Fruit fly (Drosophila melanogaster): ENCODE data around the gene Oatp30B.
A peak's percentile ranks its signal among the peaks of the same experiment; 100 is the strongest.

The Oatp30B gene

DNA sequence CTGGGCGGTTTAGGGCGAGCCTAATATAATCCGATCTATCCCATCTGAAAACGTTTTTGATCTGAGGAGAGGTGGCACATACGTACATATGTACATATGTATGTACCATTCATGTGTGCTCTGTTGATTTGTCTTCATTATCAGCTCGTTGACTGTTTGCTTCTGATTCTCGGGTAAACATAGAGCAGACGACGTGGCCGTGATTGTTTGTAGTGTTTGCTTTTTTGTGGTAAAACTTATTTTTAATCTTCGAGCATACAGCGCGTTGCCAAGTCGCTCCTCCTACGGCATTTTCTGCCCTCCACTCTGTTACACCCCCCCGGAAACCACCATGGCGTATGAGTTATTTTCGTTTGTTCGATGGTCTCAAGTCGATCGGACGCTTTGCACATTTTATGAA is 4.7 kb downstream of the Oatp30B start:
- TF ChIP-seq psq (optimal IDR thresholded peaks at IDR 0.05), result no peak
- no peak for TF ChIP-seq EcR (GFP tag; optimal IDR thresholded peaks at IDR 0.05)
- TF ChIP-seq usp (GFP tag; optimal IDR thresholded peaks at IDR 0.05), result no peak
- TF ChIP-seq CG8478 (optimal IDR thresholded peaks at IDR 0.05), result no peak
- TF ChIP-seq pan (optimal IDR thresholded peaks at IDR 0.05), result no peak
- TF ChIP-seq Dll (optimal IDR thresholded peaks at IDR 0.05), result no peak

DNA sequence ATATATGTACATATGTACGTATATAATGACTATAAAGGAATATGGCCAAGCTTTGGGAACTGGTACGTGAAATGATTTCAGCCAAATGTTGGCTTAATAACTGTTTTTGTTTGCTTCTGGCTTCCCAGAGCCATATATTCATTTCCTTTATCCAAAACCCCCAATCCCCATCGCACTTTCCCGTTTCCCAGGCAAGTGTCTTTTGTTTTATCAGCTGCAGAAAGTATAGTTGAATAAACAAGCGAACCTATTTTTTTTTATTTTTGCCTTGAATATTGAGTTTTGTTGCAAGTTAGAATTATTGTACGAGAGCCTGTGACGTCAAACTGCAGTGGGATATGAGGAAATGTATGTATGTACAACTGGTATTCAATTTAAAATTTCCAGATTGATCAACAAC is 5.5 kb downstream of the Oatp30B start:
- peak; percentile 23 for TF ChIP-seq pan (optimal IDR thresholded peaks at IDR 0.05)
- no peak for TF ChIP-seq CG8478 (optimal IDR thresholded peaks at IDR 0.05)

DNA sequence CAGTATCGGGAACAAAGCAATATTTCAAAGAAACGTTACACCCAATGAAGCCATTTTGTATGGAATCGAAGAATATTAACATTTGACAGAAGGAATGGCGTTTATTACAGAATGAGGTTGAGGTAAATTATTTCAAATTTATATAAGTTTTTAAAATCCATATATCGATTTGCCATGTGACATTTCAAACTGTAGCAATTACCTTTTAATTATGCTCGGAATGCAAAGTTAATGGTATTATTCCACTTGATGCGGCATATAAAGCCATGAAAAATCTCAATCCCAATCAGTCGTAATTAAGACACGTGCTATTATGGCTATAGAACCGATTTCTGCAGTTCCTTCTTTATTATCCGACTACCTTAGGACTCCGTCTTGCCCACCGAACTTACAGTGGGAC is 7.2 kb downstream of the Oatp30B start, which contains the start of gene CG31883:
TSS of gene CG31883 (plus strand) at position 301 of the 400 bp plus-strand sequence.
- TF ChIP-seq CG8478 (optimal IDR thresholded peaks at IDR 0.05) (no peak), EcR (GFP tag; optimal IDR thresholded peaks at IDR 0.05) (no peak), psq (optimal IDR thresholded peaks at IDR 0.05) (no peak), usp (GFP tag; optimal IDR thresholded peaks at IDR 0.05) (no peak), Dll (optimal IDR thresholded peaks at IDR 0.05) (no peak), pan (optimal IDR thresholded peaks at IDR 0.05) (no peak)

DNA sequence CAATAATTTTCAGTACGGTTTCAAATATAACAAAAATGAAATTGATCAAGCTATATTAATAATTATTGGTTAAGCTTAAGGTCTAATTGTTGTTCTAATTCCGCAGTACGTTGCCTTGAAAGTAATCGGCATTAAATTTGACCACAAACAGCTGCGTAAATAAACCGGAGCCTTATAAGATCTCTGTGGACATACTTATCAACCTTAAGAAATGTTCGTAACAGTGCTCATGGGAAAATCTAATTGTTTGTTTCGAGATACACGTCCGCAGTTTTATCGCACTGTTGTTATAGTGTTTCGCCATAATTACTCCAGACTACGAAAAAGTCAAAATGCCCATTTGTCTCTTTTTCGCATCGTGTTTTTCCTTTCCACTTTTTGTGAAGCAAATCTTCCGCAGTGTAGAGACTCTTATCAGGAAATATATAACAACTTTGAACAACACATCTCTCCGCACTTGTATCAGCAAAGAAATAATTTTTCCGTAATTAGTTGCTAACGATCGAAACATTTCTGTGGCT is 8.9 kb downstream of the Oatp30B start:
- TF ChIP-seq Dll (optimal IDR thresholded peaks at IDR 0.05) (no peak), psq (optimal IDR thresholded peaks at IDR 0.05) (no peak), CG8478 (optimal IDR thresholded peaks at IDR 0.05) (no peak), EcR (GFP tag; optimal IDR thresholded peaks at IDR 0.05) (no peak), pan (optimal IDR thresholded peaks at IDR 0.05) (no peak), usp (GFP tag; optimal IDR thresholded peaks at IDR 0.05) (no peak)

DNA sequence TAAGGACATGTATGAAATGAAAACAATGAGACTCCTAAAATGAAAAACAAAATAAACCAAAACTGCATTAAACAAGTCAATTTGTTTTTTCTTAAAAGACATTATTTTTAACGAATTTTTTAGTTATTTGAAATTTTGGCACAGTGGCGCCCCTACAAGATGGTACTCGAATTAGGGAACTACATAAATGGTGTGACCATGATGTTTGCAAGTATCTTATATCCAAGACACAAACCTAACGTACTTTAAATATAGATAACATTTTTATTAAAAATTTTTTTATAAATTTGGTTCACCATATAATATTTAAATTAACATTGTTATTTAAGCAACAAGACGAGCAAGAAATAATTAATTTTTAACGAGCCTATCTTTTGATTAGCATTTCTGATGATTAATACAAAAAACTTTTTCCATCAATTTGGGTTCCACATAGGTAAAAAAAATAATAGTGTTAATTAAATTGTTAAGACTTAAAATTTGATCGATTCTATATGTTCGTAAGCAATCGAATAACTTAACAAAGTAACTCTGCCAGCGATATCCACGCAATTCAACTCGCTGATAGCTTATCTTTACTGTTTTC is 19.1 kb downstream of the Oatp30B start, which contains the start of gene CG17855:
TSS of gene CG17855 (plus strand) at position 536 of the 586 bp plus-strand sequence.
- TF ChIP-seq psq (optimal IDR thresholded peaks at IDR 0.05) (no peak), Dll (optimal IDR thresholded peaks at IDR 0.05) (no peak), pan (optimal IDR thresholded peaks at IDR 0.05) (no peak), usp (GFP tag; optimal IDR thresholded peaks at IDR 0.05) (no peak), CG8478 (optimal IDR thresholded peaks at IDR 0.05) (no peak), EcR (GFP tag; optimal IDR thresholded peaks at IDR 0.05) (no peak)

DNA sequence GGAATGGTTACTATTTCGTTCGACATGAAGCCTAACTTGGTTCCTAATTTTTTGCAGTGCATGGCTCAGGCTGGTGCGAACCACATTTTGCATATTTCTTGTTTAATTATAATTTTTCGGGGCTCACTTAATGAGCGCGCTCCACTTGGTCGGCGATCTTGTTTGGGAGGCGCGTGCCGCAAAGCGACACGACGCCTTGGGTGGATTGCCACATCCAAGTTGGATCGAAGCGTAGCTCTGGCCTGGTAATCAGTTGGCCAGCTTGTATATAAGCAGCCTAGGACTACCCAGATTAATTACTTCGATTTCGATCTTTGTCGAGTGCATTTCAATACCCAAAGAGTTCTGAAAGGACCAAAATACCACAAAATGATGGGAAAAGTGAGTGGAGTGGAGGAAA is 21.6 kb downstream of the Oatp30B start, which contains the start of gene Cpr30B:
TSS of gene Cpr30B (plus strand) at position 301 of the 400 bp plus-strand sequence.
- no peak for TF ChIP-seq CG8478 (optimal IDR thresholded peaks at IDR 0.05)
- TF ChIP-seq pan (optimal IDR thresholded peaks at IDR 0.05), result no peak
- no peak for TF ChIP-seq usp (GFP tag; optimal IDR thresholded peaks at IDR 0.05)
- no peak for TF ChIP-seq EcR (GFP tag; optimal IDR thresholded peaks at IDR 0.05)
- no peak for TF ChIP-seq psq (optimal IDR thresholded peaks at IDR 0.05)
- TF ChIP-seq Dll (optimal IDR thresholded peaks at IDR 0.05), result no peak

DNA sequence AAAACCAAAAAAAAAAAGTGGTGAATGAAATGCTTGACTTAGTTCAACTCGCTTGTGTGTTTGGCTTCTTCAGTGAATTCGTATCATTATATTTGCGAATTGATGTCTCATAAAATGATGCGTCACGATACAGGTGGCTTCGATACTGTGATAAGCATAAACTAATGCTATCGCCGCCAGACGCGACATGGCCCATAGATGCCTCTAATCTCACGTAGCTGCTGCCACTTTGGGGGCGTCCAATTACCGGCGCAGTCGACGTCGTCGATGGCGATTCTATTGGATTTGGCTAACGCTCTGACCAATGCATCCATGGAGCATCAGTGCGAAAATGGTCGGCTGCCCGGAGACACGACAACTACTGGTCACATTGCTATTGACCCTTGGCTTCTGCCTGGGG is 22.9 kb downstream of the Oatp30B start, which contains the start of gene CG13113:
TSS of gene CG13113 (plus strand) at position 301 of the 400 bp plus-strand sequence.
- TF ChIP-seq CG8478 (optimal IDR thresholded peaks at IDR 0.05) (no peak), pan (optimal IDR thresholded peaks at IDR 0.05) (no peak), EcR (GFP tag; optimal IDR thresholded peaks at IDR 0.05) (no peak), Dll (optimal IDR thresholded peaks at IDR 0.05) (no peak), psq (optimal IDR thresholded peaks at IDR 0.05) (no peak), usp (GFP tag; optimal IDR thresholded peaks at IDR 0.05) (no peak)

DNA sequence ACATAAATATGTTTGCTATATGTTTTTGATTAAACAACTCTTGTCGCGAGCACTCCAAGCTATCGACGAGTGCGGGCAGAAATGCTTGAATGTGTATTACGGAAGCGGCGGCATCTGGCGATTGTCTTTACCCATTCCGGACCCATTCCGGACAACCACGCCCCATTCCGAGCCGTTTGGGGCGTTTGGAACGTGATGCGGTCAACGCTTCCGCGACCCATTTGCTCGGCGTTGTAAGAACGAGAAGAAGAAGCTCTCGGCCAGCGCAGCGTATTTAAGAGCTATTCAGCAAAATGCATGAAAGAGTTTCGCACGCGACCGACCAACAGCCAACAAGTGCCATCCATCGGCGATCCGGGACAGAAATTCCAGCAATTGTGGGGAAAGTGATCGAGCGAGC is 24.5 kb downstream of the Oatp30B start, which contains the start of gene CG13114:
TSS of gene CG13114 (plus strand) at position 301 of the 400 bp plus-strand sequence.
- no peak for TF ChIP-seq usp (GFP tag; optimal IDR thresholded peaks at IDR 0.05)
- no peak for TF ChIP-seq EcR (GFP tag; optimal IDR thresholded peaks at IDR 0.05)
- TF ChIP-seq CG8478 (optimal IDR thresholded peaks at IDR 0.05), result no peak
- TF ChIP-seq psq (optimal IDR thresholded peaks at IDR 0.05), result no peak
- TF ChIP-seq pan (optimal IDR thresholded peaks at IDR 0.05), result no peak
- no peak for TF ChIP-seq Dll (optimal IDR thresholded peaks at IDR 0.05)

DNA sequence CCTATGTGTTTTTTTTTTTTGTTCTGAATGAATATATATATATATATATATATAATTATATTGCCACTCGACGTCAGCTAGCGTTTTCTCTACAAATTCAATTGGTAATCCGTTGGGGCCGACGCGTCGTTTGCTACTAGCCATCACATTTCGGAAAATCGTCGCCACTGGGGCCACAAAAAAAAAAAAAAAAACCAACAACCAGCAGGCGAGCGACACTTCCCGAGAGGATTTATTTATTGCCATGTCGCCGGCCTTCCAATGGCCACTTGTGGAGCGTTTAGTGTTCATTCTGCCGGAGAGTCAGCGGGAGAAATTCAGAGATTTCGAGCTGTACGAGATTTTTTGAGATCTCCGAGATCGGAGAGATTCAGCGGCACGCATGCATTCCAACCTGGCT is 29.9 kb downstream of the Oatp30B start:
- TF ChIP-seq psq (optimal IDR thresholded peaks at IDR 0.05), result no peak

DNA sequence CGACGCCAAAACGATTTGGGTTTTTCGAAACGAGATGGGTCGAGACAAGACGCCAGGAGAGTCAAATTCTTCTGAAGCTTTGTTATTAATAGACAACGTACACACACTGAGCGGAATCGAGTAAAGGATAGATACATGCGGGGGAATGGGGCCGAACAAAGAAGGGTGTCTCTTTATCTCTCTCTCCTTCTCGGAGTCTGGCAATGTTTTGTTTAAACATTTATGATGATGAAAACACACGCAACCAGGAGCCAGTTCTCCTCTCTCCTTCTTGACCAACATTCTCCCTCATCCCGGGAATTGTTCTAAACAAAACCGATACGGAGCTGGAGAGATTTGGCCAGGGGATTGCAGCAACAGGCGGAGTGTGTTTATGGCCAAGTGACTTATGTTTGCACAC is 36.8 kb downstream of the Oatp30B start:
- TF ChIP-seq Dll (optimal IDR thresholded peaks at IDR 0.05), result no peak
- no peak for TF ChIP-seq pan (optimal IDR thresholded peaks at IDR 0.05)

DNA sequence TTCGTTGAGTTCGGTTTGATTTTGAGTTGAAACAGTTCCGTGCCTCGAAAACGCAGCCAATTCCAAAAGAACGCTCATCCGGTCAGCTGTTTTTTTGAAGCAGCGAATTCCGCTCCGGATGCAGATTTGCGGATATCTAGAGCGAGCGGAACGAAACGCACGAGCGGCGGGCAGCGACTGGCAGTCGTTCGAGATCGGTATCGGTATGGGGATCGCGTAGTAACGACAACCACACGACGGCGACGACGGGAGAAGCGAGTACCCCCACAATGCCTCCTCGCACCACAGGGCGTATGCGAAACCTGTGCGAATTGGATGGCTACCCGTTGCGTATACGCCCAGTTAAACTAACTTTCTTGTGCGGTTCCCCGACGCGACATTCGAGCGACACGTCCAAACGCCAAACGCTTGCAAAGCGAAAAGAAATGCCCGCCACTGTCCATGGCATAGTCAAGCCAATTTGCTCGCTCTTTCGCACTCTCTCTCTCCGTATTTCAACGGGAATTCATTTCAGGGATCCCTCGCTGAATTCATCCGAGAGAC is 39.1 kb downstream of the Oatp30B start:
- TF ChIP-seq Dll (optimal IDR thresholded peaks at IDR 0.05) (no peak), CG8478 (optimal IDR thresholded peaks at IDR 0.05) (no peak), psq (optimal IDR thresholded peaks at IDR 0.05) (no peak), EcR (GFP tag; optimal IDR thresholded peaks at IDR 0.05) (no peak), usp (GFP tag; optimal IDR thresholded peaks at IDR 0.05) (no peak), pan (optimal IDR thresholded peaks at IDR 0.05) (no peak)

DNA sequence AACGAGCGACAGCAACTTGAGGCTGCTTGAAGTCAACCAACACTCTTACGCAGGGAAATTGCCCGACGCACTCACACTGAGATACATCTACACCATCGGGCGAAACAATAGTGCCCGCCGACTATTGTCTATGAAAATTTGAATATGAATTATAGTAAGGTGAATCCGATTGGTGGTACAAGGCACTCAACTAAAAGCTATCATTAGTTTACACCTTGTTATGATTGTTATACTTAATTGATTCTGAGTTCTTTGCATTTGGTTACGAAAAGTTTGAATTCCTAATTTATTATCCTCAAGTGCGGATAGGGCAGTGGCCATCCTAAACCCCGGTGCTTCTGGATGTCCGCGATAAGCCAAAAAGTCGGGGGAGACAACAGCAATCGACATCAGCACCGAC is 41.7 kb downstream of the Oatp30B start:
- TF ChIP-seq usp (GFP tag; optimal IDR thresholded peaks at IDR 0.05), result no peak
- TF ChIP-seq psq (optimal IDR thresholded peaks at IDR 0.05), result no peak
- no peak for TF ChIP-seq pan (optimal IDR thresholded peaks at IDR 0.05)
- TF ChIP-seq CG8478 (optimal IDR thresholded peaks at IDR 0.05), result no peak

DNA sequence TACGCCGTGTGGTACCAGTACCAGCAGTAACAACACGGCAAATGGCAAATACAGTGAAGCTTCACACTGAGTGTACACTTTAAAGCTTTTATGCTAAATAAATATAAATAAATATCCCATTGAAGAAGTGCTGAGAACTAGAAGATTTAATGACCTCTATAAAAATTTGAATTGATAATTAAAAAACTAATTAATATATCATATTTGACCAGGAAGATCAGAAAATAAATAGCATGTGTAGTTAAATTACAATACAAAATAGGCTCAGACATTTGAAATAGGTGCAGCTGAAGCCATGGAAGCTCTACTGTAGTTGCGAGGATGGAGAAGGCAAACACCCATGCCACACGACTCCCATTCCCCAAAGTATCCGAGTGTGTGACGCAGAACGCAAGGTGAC is 43.5 kb downstream of the Oatp30B start:
- TF ChIP-seq pan (optimal IDR thresholded peaks at IDR 0.05) (no peak), Dll (optimal IDR thresholded peaks at IDR 0.05) (no peak), CG8478 (optimal IDR thresholded peaks at IDR 0.05) (no peak), usp (GFP tag; optimal IDR thresholded peaks at IDR 0.05) (no peak), EcR (GFP tag; optimal IDR thresholded peaks at IDR 0.05) (no peak), psq (optimal IDR thresholded peaks at IDR 0.05) (no peak)

All from whole organism.